Fruit fly (Drosophila melanogaster) whole organism, prepupa: Measurements from ENCODE around the gene CG32572.

Experiments
- Blimp-1 ChIP-seq: fragments of 200-800 bp; sonication (Bioruptor generic); optimal IDR thresholded peaks from 3 replicates; lab custom pipeline; 2017; ENCODE audit warnings: missing biosample characterization, missing genetic modification characterization, mild to moderate bottlenecking, moderate library complexity, missing genetic modification reagents
- CG11294 ChIP-seq: fragments of 200-800 bp; sonication (Bioruptor generic); IDR thresholded peaks from 2 replicates; pipeline ENCODE4 v1.3.6; 2022; ENCODE audit warnings: missing biosample characterization, missing genetic modification characterization
- CG11762 ChIP-seq: fragments of 200-800 bp; sonication (Bioruptor generic); optimal IDR thresholded peaks from 3 replicates; lab custom pipeline; 2016; ENCODE audit warnings: missing biosample characterization, missing genetic modification characterization; ENCODE audit not compliant: insufficient read depth
- CG11902 ChIP-seq: fragments of 200-800 bp; sonication (Bioruptor generic); optimal IDR thresholded peaks from 3 replicates; lab custom pipeline; 2016; ENCODE audit warnings: missing biosample characterization, missing genetic modification characterization
- CG15336 ChIP-seq: fragments of 200-800 bp; sonication (Bioruptor generic); IDR thresholded peaks from 2 replicates; pipeline ENCODE4 v1.3.6; 2022; ENCODE audit warnings: missing biosample characterization, missing genetic modification characterization
- CG1621 ChIP-seq: fragments of 200-800 bp; sonication (Bioruptor generic); optimal IDR thresholded peaks from 3 replicates; lab custom pipeline; 2018; ENCODE audit warnings: missing biosample characterization, mild to moderate bottlenecking, missing genetic modification characterization
- CG3032 ChIP-seq: fragments of 200-800 bp; optimal IDR thresholded peaks from 2 replicates; lab custom pipeline; 2019; ENCODE audit warnings: missing biosample characterization, mild to moderate bottlenecking, missing genetic modification characterization, moderate library complexity
- CG31627 ChIP-seq: fragments of 200-800 bp; sonication (Bioruptor generic); optimal IDR thresholded peaks from 3 replicates; lab custom pipeline; 2016; ENCODE audit warnings: missing biosample characterization, missing genetic modification characterization
- CG32006 ChIP-seq: fragments of 200-800 bp; sonication (Bioruptor generic); optimal IDR thresholded peaks from 3 replicates; lab custom pipeline; 2017; ENCODE audit warnings: missing biosample characterization, mild to moderate bottlenecking, missing genetic modification characterization
- CG34406 ChIP-seq: fragments of 200-800 bp; sonication (Bioruptor generic); optimal IDR thresholded peaks from 3 replicates; lab custom pipeline; 2016; ENCODE audit warnings: missing biosample characterization, missing genetic modification characterization
- CG3919 ChIP-seq: fragments of 200-800 bp; sonication (Bioruptor generic); optimal IDR thresholded peaks from 3 replicates; lab custom pipeline; 2016; ENCODE audit warnings: missing biosample characterization, missing genetic modification characterization
- CG6276 ChIP-seq: fragments of 200-800 bp; sonication (Bioruptor generic); optimal IDR thresholded peaks from 2 replicates; lab custom pipeline; 2017; ENCODE audit warnings: missing biosample characterization, mild to moderate bottlenecking, missing genetic modification characterization
- CG6792 ChIP-seq: fragments of 200-800 bp; sonication (Bioruptor generic); optimal IDR thresholded peaks from 3 replicates; lab custom pipeline; 2016; ENCODE audit warnings: missing biosample characterization, missing genetic modification characterization
- CG6808 ChIP-seq: fragments of 200-800 bp; sonication (Bioruptor generic); optimal IDR thresholded peaks from 3 replicates; lab custom pipeline; 2017; ENCODE audit warnings: missing biosample characterization, missing genetic modification characterization, mild to moderate bottlenecking, moderate library complexity, missing genetic modification reagents
- CG7368 ChIP-seq: fragments of 200-800 bp; sonication (Bioruptor generic); optimal IDR thresholded peaks from 3 replicates; lab custom pipeline; 2016; ENCODE audit warnings: missing biosample characterization, missing genetic modification characterization
- CG8119 ChIP-seq: fragments of 200-800 bp; sonication (Bioruptor generic); IDR thresholded peaks from 3 replicates; pipeline ENCODE4 v1.3.6; 2022; ENCODE audit warnings: missing biosample characterization, missing genetic modification characterization
- CG8319 ChIP-seq: fragments of 200-800 bp; sonication (Bioruptor generic); optimal IDR thresholded peaks from 3 replicates; lab custom pipeline; 2016; ENCODE audit warnings: missing biosample characterization, missing genetic modification characterization
- CG8632 ChIP-seq: fragments of 200-800 bp; sonication (Bioruptor generic); optimal IDR thresholded peaks from 3 replicates; lab custom pipeline; 2016; ENCODE audit warnings: missing biosample characterization, missing genetic modification characterization
- Eip75B ChIP-seq: fragments of 200-800 bp; sonication (Bioruptor generic); optimal IDR thresholded peaks from 3 replicates; lab custom pipeline; 2016; ENCODE audit warnings: missing biosample characterization, missing genetic modification characterization
- Ets21C ChIP-seq: fragments of 200-800 bp; sonication (Bioruptor generic); optimal IDR thresholded peaks from 3 replicates; lab custom pipeline; 2016; ENCODE audit warnings: missing biosample characterization, missing genetic modification characterization
- Hr38 ChIP-seq: sonication (Bioruptor generic); optimal IDR thresholded peaks from 2 replicates; lab custom pipeline; 2016; ENCODE audit warnings: missing biosample characterization, missing genetic modification characterization
- Hr39 ChIP-seq: fragments of 200-800 bp; sonication (Bioruptor generic); optimal IDR thresholded peaks from 2 replicates; lab custom pipeline; 2016; ENCODE audit warnings: missing biosample characterization, missing genetic modification characterization
- Hr4 ChIP-seq: fragments of 200-800 bp; sonication (Bioruptor generic); optimal IDR thresholded peaks from 3 replicates; lab custom pipeline; 2016; ENCODE audit warnings: missing biosample characterization, missing genetic modification characterization
- Lpt ChIP-seq: fragments of 200-800 bp; sonication (Bioruptor generic); optimal IDR thresholded peaks from 3 replicates; lab custom pipeline; 2016; ENCODE audit warnings: missing biosample characterization, missing genetic modification characterization
- Met ChIP-seq: fragments of 200-800 bp; sonication (Bioruptor generic); optimal IDR thresholded peaks from 3 replicates; lab custom pipeline; 2016; ENCODE audit warnings: missing biosample characterization, missing genetic modification characterization
- OdsH ChIP-seq: fragments of 200-800 bp; sonication (Bioruptor generic); optimal IDR thresholded peaks from 3 replicates; lab custom pipeline; 2016; ENCODE audit warnings: missing biosample characterization, missing genetic modification characterization
- Smox ChIP-seq: fragments of 200-800 bp; sonication (Bioruptor generic); optimal IDR thresholded peaks from 3 replicates; lab custom pipeline; 2016; ENCODE audit warnings: missing biosample characterization, missing genetic modification characterization
- Sox102F ChIP-seq: fragments of 200-800 bp; sonication (Bioruptor generic); optimal IDR thresholded peaks from 2 replicates; lab custom pipeline; 2016; ENCODE audit warnings: missing biosample characterization, mild to moderate bottlenecking, missing genetic modification characterization
- Sox15 ChIP-seq: fragments of 200-800 bp; sonication (Bioruptor generic); optimal IDR thresholded peaks from 3 replicates; lab custom pipeline; 2016; ENCODE audit warnings: missing biosample characterization, missing genetic modification characterization
- cyc ChIP-seq: fragments of 200-800 bp; sonication (Bioruptor generic); optimal IDR thresholded peaks from 3 replicates; lab custom pipeline; 2016; ENCODE audit warnings: missing biosample characterization, missing genetic modification characterization
- dac ChIP-seq: fragments of 200-800 bp; sonication (Bioruptor generic); optimal IDR thresholded peaks from 2 replicates; lab custom pipeline; 2017; ENCODE audit warnings: missing biosample characterization, mild to moderate bottlenecking, missing genetic modification characterization
- dsx ChIP-seq: fragments of 200-800 bp; optimal IDR thresholded peaks from 3 replicates; lab custom pipeline; 2019; ENCODE audit warnings: missing biosample characterization, mild to moderate bottlenecking, missing genetic modification characterization, moderate library complexity; ENCODE audit not compliant: poor library complexity, severe bottlenecking
- eg ChIP-seq: fragments of 200-800 bp; sonication (Bioruptor generic); IDR thresholded peaks from 3 replicates; pipeline ENCODE4 v1.3.6; 2022; ENCODE audit warnings: missing biosample characterization, missing genetic modification characterization
- esn ChIP-seq: fragments of 200-800 bp; sonication (Bioruptor generic); optimal IDR thresholded peaks from 2 replicates; lab custom pipeline; 2016; ENCODE audit warnings: missing biosample characterization, mild to moderate bottlenecking, missing genetic modification characterization, moderate library complexity
- fd85E ChIP-seq: fragments of 200-800 bp; sonication (Bioruptor generic); optimal IDR thresholded peaks from 3 replicates; lab custom pipeline; 2016; ENCODE audit warnings: missing biosample characterization, missing genetic modification characterization
- fkh ChIP-seq: fragments of 200-800 bp; sonication (Bioruptor generic); optimal IDR thresholded peaks from 3 replicates; lab custom pipeline; 2017; ENCODE audit warnings: missing biosample characterization, mild to moderate bottlenecking, missing genetic modification characterization, moderate library complexity
- lz ChIP-seq: fragments of 200-800 bp; sonication (Bioruptor generic); optimal IDR thresholded peaks from 3 replicates; lab custom pipeline; 2016; ENCODE audit warnings: missing biosample characterization, missing genetic modification characterization
- pdm3 ChIP-seq: fragments of 200-800 bp; sonication (Bioruptor generic); optimal IDR thresholded peaks from 3 replicates; lab custom pipeline; 2016; ENCODE audit warnings: missing biosample characterization, missing genetic modification characterization
- salr ChIP-seq, 2 experiments: fragments of 200-800 bp; sonication (Bioruptor generic); optimal IDR thresholded peaks; 3 replicates each; lab custom pipeline; 2016 to 2018; ENCODE audit warnings: missing biosample characterization in 2 of 2, missing genetic modification characterization in 2 of 2, mild to moderate bottlenecking in 1 of 2
- spab ChIP-seq: fragments of 200-800 bp; sonication (Bioruptor generic); optimal IDR thresholded peaks from 2 replicates; lab custom pipeline; 2017; ENCODE audit warnings: missing biosample characterization, mild to moderate bottlenecking, missing genetic modification characterization, missing genetic modification reagents
- topi ChIP-seq: fragments of 200-800 bp; sonication (Bioruptor generic); optimal IDR thresholded peaks from 3 replicates; lab custom pipeline; 2016; ENCODE audit warnings: missing biosample characterization, missing genetic modification characterization

Gene CG32572

DNA sequence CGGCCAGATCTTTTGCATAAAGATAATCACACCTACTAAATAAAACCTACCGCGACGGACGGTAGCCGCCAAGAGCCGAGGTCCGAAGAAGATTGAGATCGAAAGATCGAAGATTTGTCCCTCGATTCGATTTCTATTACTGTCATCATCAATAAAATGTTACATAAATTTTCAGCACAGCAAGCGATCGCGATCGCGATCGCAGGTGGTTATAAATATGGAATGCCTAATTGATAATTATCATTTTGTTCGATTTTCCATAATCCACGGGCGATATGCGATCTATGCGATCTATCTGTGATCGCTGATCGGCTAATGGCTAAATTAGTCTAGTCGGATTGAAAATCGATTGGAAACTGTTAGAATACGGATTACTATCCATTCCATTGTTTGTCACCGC lies 12.3 kb downstream of the CG32572 start:
- TF ChIP-seq Eip75B = no peak
- no peak for TF ChIP-seq esn (GFP tag; lab: Kevin White, UChicago)
- no peak for TF ChIP-seq CG8319 (GFP tag; lab: Kevin White, UChicago)
- TF ChIP-seq lz (GFP tag; lab: Kevin White, UChicago) = no peak
- no peak for TF ChIP-seq Smox (GFP tag; lab: Kevin White, UChicago)
- no peak for TF ChIP-seq CG15336
- no peak for TF ChIP-seq dsx
- no peak for TF ChIP-seq Ets21C (GFP tag; lab: Kevin White, UChicago)
- no peak for TF ChIP-seq Lpt (GFP tag; lab: Kevin White, UChicago)
- no peak for TF ChIP-seq CG7368 (GFP tag; lab: Kevin White, UChicago)
- TF ChIP-seq CG6792 (GFP tag; lab: Kevin White, UChicago) = no peak
- TF ChIP-seq CG3032 = no peak
- no peak for TF ChIP-seq OdsH (GFP tag; lab: Kevin White, UChicago)
- TF ChIP-seq dac (GFP tag; lab: Kevin White, UChicago) = no peak
- no peak for TF ChIP-seq CG11902 (GFP tag; lab: Kevin White, UChicago)
- no peak for TF ChIP-seq CG1621 (tag; lab: Kevin White, UChicago)
- no peak for TF ChIP-seq Hr39 (GFP tag; lab: Kevin White, UChicago)
- no peak for TF ChIP-seq Blimp-1

DNA sequence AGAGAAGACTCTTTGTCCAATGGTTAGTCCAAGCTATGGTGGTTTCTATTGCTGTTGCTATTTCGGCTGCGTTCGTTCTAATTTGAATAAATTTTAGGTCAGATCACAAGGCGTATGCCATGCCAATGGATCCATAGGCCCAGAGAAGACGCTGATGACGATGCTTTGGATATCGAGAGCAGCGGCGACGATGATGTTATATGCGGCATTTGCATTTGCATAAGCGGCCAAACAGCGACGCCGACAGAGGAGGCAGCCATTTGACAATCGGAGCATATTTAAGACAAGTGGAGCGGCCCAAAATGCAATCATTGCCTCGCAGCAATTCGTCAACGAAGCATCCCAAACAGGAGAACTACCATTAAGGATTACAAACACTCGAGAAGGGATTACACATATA lies 13.7 kb downstream of the CG32572 start, which contains the start of gene TwdlY:
TSS of gene TwdlY (plus strand) at position 301 of the 400 bp plus-strand sequence.
- TF ChIP-seq CG15336 (no peak), topi (GFP tag; lab: Kevin White, UChicago) (no peak), Hr39 (GFP tag; lab: Kevin White, UChicago) (no peak), spab (GFP tag; lab: Kevin White, UChicago) (no peak), CG11294 (no peak), CG32006 (GFP tag; lab: Kevin White, UChicago) (no peak), CG31627 (GFP tag; lab: Kevin White, UChicago) (no peak), CG11762 (GFP tag; lab: Kevin White, UChicago) (no peak), Hr38 (GFP tag; lab: Kevin White, UChicago) (no peak)

DNA sequence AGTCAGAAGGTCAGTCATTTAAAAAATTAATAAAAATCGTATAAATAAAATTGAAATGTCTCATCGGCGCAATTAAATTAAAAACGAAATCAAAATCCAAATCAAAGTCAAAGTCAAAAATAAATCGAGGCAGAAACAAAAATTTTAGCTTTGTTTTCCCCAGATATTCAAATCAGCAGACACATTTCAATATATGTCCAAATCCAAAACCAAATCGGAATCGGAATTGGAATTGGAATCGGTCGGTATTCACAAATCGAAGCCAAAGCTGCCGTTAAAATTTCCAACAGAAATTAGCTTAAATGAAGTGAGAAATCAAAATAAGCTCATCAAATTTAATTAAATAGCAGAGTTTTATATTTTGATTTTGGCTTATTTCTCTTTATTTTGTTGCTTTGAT lies 15.2 kb downstream of the CG32572 start:
- no peak for TF ChIP-seq Eip75B
- no peak for TF ChIP-seq CG11294
- TF ChIP-seq pdm3 (GFP tag; lab: Kevin White, UChicago) = no peak
- TF ChIP-seq esn (GFP tag; lab: Kevin White, UChicago) = no peak
- no peak for TF ChIP-seq CG7368 (GFP tag; lab: Kevin White, UChicago)
- no peak for TF ChIP-seq fd85E (GFP tag; lab: Kevin White, UChicago)
- TF ChIP-seq CG8632 (GFP tag; lab: Kevin White, UChicago) = no peak
- no peak for TF ChIP-seq fkh
- TF ChIP-seq Sox102F = no peak
- TF ChIP-seq Met = no peak
- TF ChIP-seq Sox15 (GFP tag; lab: Kevin White, UChicago) = no peak
- TF ChIP-seq CG8119 (GFP tag; lab: Robert Waterston, UW) = no peak
- TF ChIP-seq CG15336 = no peak
- no peak for TF ChIP-seq CG3032
- no peak for TF ChIP-seq CG6792 (GFP tag; lab: Kevin White, UChicago)
- no peak for TF ChIP-seq CG8319 (GFP tag; lab: Kevin White, UChicago)
- TF ChIP-seq Hr38 (GFP tag; lab: Kevin White, UChicago) = no peak
- no peak for TF ChIP-seq dac (GFP tag; lab: Kevin White, UChicago)
- TF ChIP-seq, all 60 proteins: peak for 0

DNA sequence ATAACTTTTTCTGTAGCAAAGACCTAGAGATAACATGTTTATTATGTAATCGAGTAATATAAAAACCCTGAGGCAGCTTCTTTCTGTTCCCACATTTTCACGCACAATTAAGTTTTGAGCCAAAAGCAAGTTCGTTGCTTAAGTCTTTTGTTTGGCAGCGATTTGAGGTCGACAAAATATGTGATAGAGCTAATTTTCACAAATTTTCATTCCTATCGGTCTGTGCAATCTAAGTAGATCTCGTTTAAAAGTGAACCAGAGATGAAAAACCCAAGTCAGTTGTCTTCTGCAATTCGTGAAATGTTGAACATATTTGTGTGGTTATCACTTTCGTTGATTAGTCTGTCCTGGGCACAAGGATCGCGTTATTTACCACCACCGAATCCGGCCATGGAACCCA lies 16.9 kb downstream of the CG32572 start, which contains the start of gene TwdlZ:
TSS of gene TwdlZ (plus strand) at position 301 of the 400 bp plus-strand sequence.
- TF ChIP-seq topi (GFP tag; lab: Kevin White, UChicago) (no peak), Ets21C (GFP tag; lab: Kevin White, UChicago) (no peak), CG11902 (GFP tag; lab: Kevin White, UChicago) (no peak), CG3032 (no peak), Sox15 (GFP tag; lab: Kevin White, UChicago) (no peak), salr (GFP tag; optimal IDR thresholded peaks at IDR 0.05; lab: Kevin White, UChicago) (no peak), CG3919 (GFP tag; lab: Kevin White, UChicago) (no peak), CG6276 (no peak), CG6808 (GFP tag; lab: Kevin White, UChicago) (no peak), Smox (GFP tag; lab: Kevin White, UChicago) (no peak), cyc (no peak), pdm3 (GFP tag; lab: Kevin White, UChicago) (no peak), CG34406 (GFP tag; lab: Kevin White, UChicago) (no peak), CG7368 (GFP tag; lab: Kevin White, UChicago) (no peak), CG11294 (no peak), eg (no peak), Hr4 (no peak), lz (GFP tag; lab: Kevin White, UChicago) (no peak)
